Fruit fly (Drosophila melanogaster): Measurements from ENCODE around the gene bbg.

DNA sequence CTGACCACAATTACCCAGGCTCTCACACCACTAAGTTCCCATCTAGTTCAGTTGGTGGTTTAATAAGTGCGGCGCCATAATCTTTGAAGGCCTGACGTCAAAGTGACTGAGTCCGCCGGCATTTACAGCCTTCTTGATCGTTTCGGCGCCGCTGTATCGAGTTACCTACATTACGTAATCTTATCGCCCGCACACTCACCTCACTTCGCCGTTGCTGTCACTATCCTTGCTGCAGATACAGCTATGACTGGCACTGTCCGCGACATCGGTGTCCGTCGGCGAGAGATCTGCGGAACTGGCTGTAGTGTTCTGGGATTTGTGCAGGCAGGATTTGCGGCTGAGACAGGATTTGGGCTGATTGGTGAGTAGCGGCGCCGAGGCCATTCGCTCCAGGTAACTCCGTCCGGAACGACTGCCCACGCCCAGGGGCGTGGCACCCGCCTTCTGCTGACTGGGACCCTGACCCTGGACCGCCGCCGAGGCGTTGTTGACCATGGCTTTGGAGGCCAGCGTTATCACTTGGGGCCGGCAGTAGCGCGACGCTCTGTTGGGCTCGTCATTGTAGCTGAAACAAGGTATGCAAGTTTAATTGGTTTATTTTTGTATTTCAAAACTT is 10.9 kb upstream of the bbg start:
- no peak for TF ChIP-seq CG14655 (GFP tag; optimal IDR thresholded peaks at IDR 0.05)
- TF ChIP-seq Pif1B (GFP tag; optimal IDR thresholded peaks at IDR 0.05), result no peak
- no peak for TF ChIP-seq gl (tag; optimal IDR thresholded peaks at IDR 0.05)
- TF ChIP-seq CG10348 (GFP tag; IDR thresholded peaks at IDR 0.05), result no peak
